Worm (Caenorhabditis elegans) whole organism, L2 larva: ENCODE data around the gene C54D1.7.

Experiments
- ZK546.5 ChIP-seq: sonication (generic microtip); optimal IDR thresholded peaks from 2 replicates; lab custom pipeline; 2017; ENCODE audit warnings: missing biosample characterization, missing genetic modification characterization
- aly-2 ChIP-seq: fragments of 150-350 bp; optimal IDR thresholded peaks from 2 replicates; lab custom pipeline; 2014; ENCODE audit warnings: missing biosample characterization, missing genetic modification characterization
- ceh-82 ChIP-seq: fragments of 150-350 bp; optimal IDR thresholded peaks from 2 replicates; lab custom pipeline; 2014; ENCODE audit warnings: missing biosample characterization, missing genetic modification characterization
- elt-3 ChIP-seq: sonication (generic microtip); optimal IDR thresholded peaks from 2 replicates; lab custom pipeline; 2017; ENCODE audit warnings: missing biosample characterization, missing genetic modification characterization
- nhr-12 ChIP-seq: fragments of 150-350 bp; optimal IDR thresholded peaks from 2 replicates; lab custom pipeline; 2014; ENCODE audit warnings: missing biosample characterization, missing genetic modification characterization
- nhr-6 ChIP-seq: fragments of 150-350 bp; optimal IDR thresholded peaks from 2 replicates; lab custom pipeline; 2014; ENCODE audit warnings: missing biosample characterization, missing genetic modification characterization
- nhr-77 ChIP-seq: fragments of 150-350 bp; optimal IDR thresholded peaks from 2 replicates; lab custom pipeline; 2014; ENCODE audit warnings: missing biosample characterization, missing genetic modification characterization
- sma-3 ChIP-seq: sonication (generic microtip); optimal IDR thresholded peaks from 2 replicates; lab custom pipeline; 2016; ENCODE audit warnings: missing genetic modification reagents, missing genetic modification characterization, missing compliant biosample characterization
- snpc-4 ChIP-seq: fragments of 150-350 bp; optimal IDR thresholded peaks from 2 replicates; lab custom pipeline; 2014; ENCODE audit warnings: missing biosample characterization, missing genetic modification characterization
- unc-39 ChIP-seq: fragments of 150-350 bp; optimal IDR thresholded peaks from 2 replicates; lab custom pipeline; 2014; ENCODE audit warnings: missing biosample characterization, missing genetic modification characterization
- zag-1 ChIP-seq: fragments of 150-350 bp; optimal IDR thresholded peaks from 2 replicates; lab custom pipeline; 2014; ENCODE audit warnings: missing biosample characterization, missing genetic modification characterization

ce11 chrX:7131206-7131605 is 24.6 kb downstream of the C54D1.7 start:
- TF ChIP-seq nhr-12 (tag; lab: Kevin White, UChicago) (no peak), zag-1 (tag; lab: Kevin White, UChicago) (no peak), sma-3 (GFP tag; lab: Kevin White, UChicago) (no peak), nhr-6 (tag; lab: Kevin White, UChicago) (no peak), ceh-82 (no peak), elt-3 (tag; lab: Kevin White, UChicago) (no peak), snpc-4 (tag; lab: Kevin White, UChicago) (no peak), aly-2 (tag; lab: Kevin White, UChicago) (no peak), unc-39 (tag; lab: Kevin White, UChicago) (no peak), ZK546.5 (tag; lab: Kevin White, UChicago) (no peak), nhr-77 (tag; lab: Kevin White, UChicago) (no peak)
